Worm (Caenorhabditis elegans) whole organism, L2 larva: ENCODE data around the gene sdz-13.

Experiments
- C34F6.9 ChIP-seq: fragments of 150-350 bp; optimal IDR thresholded peaks from 2 replicates; lab custom pipeline; 2014; ENCODE audit warnings: missing biosample characterization, missing genetic modification characterization
- R02D3.7 ChIP-seq: fragments of 150-350 bp; optimal IDR thresholded peaks from 2 replicates; lab custom pipeline; 2014; ENCODE audit warnings: missing biosample characterization, missing genetic modification characterization
- Y55F3AM.14 ChIP-seq: fragments of 200-800 bp; sonication (Bioruptor generic); optimal IDR thresholded peaks from 2 replicates; lab custom pipeline; 2018; ENCODE audit warnings: mild to moderate bottlenecking, missing genetic modification characterization, missing compliant biosample characterization
- ZK546.5 ChIP-seq: sonication (generic microtip); optimal IDR thresholded peaks from 2 replicates; lab custom pipeline; 2017; ENCODE audit warnings: missing biosample characterization, missing genetic modification characterization
- alr-1 ChIP-seq: fragments of 150-350 bp; optimal IDR thresholded peaks from 2 replicates; lab custom pipeline; 2014; ENCODE audit warnings: missing biosample characterization, missing genetic modification characterization
- aly-2 ChIP-seq: fragments of 150-350 bp; optimal IDR thresholded peaks from 2 replicates; lab custom pipeline; 2014; ENCODE audit warnings: missing biosample characterization, missing genetic modification characterization
- ama-1 ChIP-seq: fragments of 150-350 bp; optimal IDR thresholded peaks from 2 replicates; lab custom pipeline; 2018; ENCODE audit warnings: inconsistent platforms
- ceh-16 ChIP-seq: fragments of 150-350 bp; optimal IDR thresholded peaks from 2 replicates; lab custom pipeline; 2014; ENCODE audit warnings: missing biosample characterization, missing genetic modification characterization
- ceh-82 ChIP-seq: fragments of 150-350 bp; optimal IDR thresholded peaks from 2 replicates; lab custom pipeline; 2014; ENCODE audit warnings: missing biosample characterization, missing genetic modification characterization
- crh-2 ChIP-seq: sonication (generic microtip); optimal IDR thresholded peaks from 2 replicates; lab custom pipeline; 2017; ENCODE audit warnings: missing biosample characterization, missing genetic modification characterization
- dmd-4 ChIP-seq: sonication (generic microtip); optimal IDR thresholded peaks from 2 replicates; lab custom pipeline; 2017; ENCODE audit warnings: missing biosample characterization, missing genetic modification characterization
- egl-27 ChIP-seq: sonication (generic microtip); optimal IDR thresholded peaks from 3 replicates; lab custom pipeline; 2017; ENCODE audit warnings: missing biosample characterization, missing genetic modification reagents, missing genetic modification characterization
- elt-1 ChIP-seq: fragments of 150-350 bp; optimal IDR thresholded peaks from 2 replicates; lab custom pipeline; 2014; ENCODE audit warnings: missing biosample characterization, missing genetic modification characterization
- fos-1 ChIP-seq: fragments of 150-350 bp; optimal IDR thresholded peaks from 2 replicates; lab custom pipeline; 2014; ENCODE audit warnings: missing biosample characterization, missing genetic modification characterization
- gmeb-1 ChIP-seq: fragments of 150-350 bp; optimal IDR thresholded peaks from 2 replicates; lab custom pipeline; 2014; ENCODE audit warnings: missing biosample characterization, missing genetic modification characterization
- lin-39 ChIP-seq: fragments of 150-350 bp; optimal IDR thresholded peaks from 2 replicates; lab custom pipeline; 2014; ENCODE audit warnings: missing biosample characterization, missing genetic modification reagents, missing genetic modification characterization
- lsy-2 ChIP-seq, 2 experiments: fragments of 150-350 bp in 1 of 2; sonication (generic microtip) in 1 of 2; optimal IDR thresholded peaks; 2 replicates each; lab custom pipeline; 2014 to 2017; ENCODE audit warnings: missing biosample characterization in 2 of 2, missing genetic modification characterization in 2 of 2
- mab-5 ChIP-seq: fragments of 150-350 bp; optimal IDR thresholded peaks from 2 replicates; lab custom pipeline; 2014; ENCODE audit warnings: missing biosample characterization, missing genetic modification characterization
- mbf-1 ChIP-seq: sonication (generic microtip); optimal IDR thresholded peaks from 2 replicates; lab custom pipeline; 2017; ENCODE audit warnings: missing biosample characterization, missing genetic modification characterization
- mdl-1 ChIP-seq, 2 experiments: fragments of 150-350 bp in 1 of 2; sonication (generic microtip) in 1 of 2; optimal IDR thresholded peaks; 2 replicates each; lab custom pipeline; 2017; ENCODE audit warnings: missing biosample characterization in 2 of 2, missing genetic modification characterization in 2 of 2
- nhr-10 ChIP-seq: sonication (generic microtip); optimal IDR thresholded peaks from 2 replicates; lab custom pipeline; 2017; ENCODE audit warnings: missing biosample characterization, missing genetic modification characterization
- nhr-11 ChIP-seq: fragments of 150-350 bp; optimal IDR thresholded peaks from 2 replicates; lab custom pipeline; 2014; ENCODE audit warnings: missing biosample characterization, missing genetic modification characterization
- nhr-12 ChIP-seq: fragments of 150-350 bp; optimal IDR thresholded peaks from 2 replicates; lab custom pipeline; 2014; ENCODE audit warnings: missing biosample characterization, missing genetic modification characterization
- nhr-129 ChIP-seq: fragments of 150-350 bp; optimal IDR thresholded peaks from 2 replicates; lab custom pipeline; 2014; ENCODE audit warnings: missing biosample characterization, missing genetic modification characterization
- nhr-21 ChIP-seq: fragments of 150-350 bp; optimal IDR thresholded peaks from 2 replicates; lab custom pipeline; 2014; ENCODE audit warnings: missing biosample characterization, missing genetic modification characterization
- nhr-23 ChIP-seq: fragments of 150-350 bp; optimal IDR thresholded peaks from 2 replicates; lab custom pipeline; 2014; ENCODE audit warnings: missing biosample characterization, missing genetic modification reagents, missing genetic modification characterization
- nhr-237 ChIP-seq: fragments of 150-350 bp; optimal IDR thresholded peaks from 2 replicates; lab custom pipeline; 2014; ENCODE audit warnings: missing biosample characterization, missing genetic modification characterization
- nhr-6 ChIP-seq: fragments of 150-350 bp; optimal IDR thresholded peaks from 2 replicates; lab custom pipeline; 2014; ENCODE audit warnings: missing biosample characterization, missing genetic modification characterization
- sem-4 ChIP-seq: fragments of 150-350 bp; optimal IDR thresholded peaks from 2 replicates; lab custom pipeline; 2014; ENCODE audit warnings: missing biosample characterization, missing genetic modification reagents, missing genetic modification characterization
- skn-1 ChIP-seq: sonication (generic microtip); optimal IDR thresholded peaks from 2 replicates; lab custom pipeline; 2017; ENCODE audit warnings: missing biosample characterization, missing genetic modification characterization
- sma-3 ChIP-seq: sonication (generic microtip); optimal IDR thresholded peaks from 2 replicates; lab custom pipeline; 2016; ENCODE audit warnings: missing genetic modification reagents, missing genetic modification characterization, missing compliant biosample characterization
- sma-9 ChIP-seq, 2 experiments: fragments of 150-350 bp in 1 of 2; sonication (generic microtip) in 1 of 2; optimal IDR thresholded peaks; 2 replicates each; lab custom pipeline; 2014 to 2016; ENCODE audit warnings: missing genetic modification characterization in 2 of 2, mild to moderate bottlenecking in 1 of 2, missing biosample characterization in 1 of 2, missing compliant biosample characterization in 1 of 2, missing genetic modification reagents in 1 of 2, moderate library complexity in 1 of 2
- snpc-4 ChIP-seq: fragments of 150-350 bp; optimal IDR thresholded peaks from 2 replicates; lab custom pipeline; 2014; ENCODE audit warnings: missing biosample characterization, missing genetic modification characterization
- unc-39 ChIP-seq: fragments of 150-350 bp; optimal IDR thresholded peaks from 2 replicates; lab custom pipeline; 2014; ENCODE audit warnings: missing biosample characterization, missing genetic modification characterization
- unc-55 ChIP-seq: fragments of 150-350 bp; sonication (generic microtip); optimal IDR thresholded peaks from 3 replicates; lab custom pipeline; 2014; ENCODE audit warnings: missing biosample characterization, missing genetic modification reagents, missing genetic modification characterization
- unc-62 ChIP-seq: fragments of 150-350 bp; optimal IDR thresholded peaks from 2 replicates; lab custom pipeline; 2014; ENCODE audit warnings: missing biosample characterization, missing genetic modification reagents, missing genetic modification characterization
- zag-1 ChIP-seq: fragments of 150-350 bp; optimal IDR thresholded peaks from 2 replicates; lab custom pipeline; 2014; ENCODE audit warnings: missing biosample characterization, missing genetic modification characterization
- ztf-11 ChIP-seq: sonication (generic microtip); optimal IDR thresholded peaks from 2 replicates; lab custom pipeline; 2017; ENCODE audit warnings: missing biosample characterization, missing genetic modification characterization

The sdz-13 gene

ce11 chrIV:10864031-10864430 lies 15.4 kb downstream of the sdz-13 start, which contains the start of gene nish-1:
TSS of gene nish-1 (plus strand) at chrIV:10864331.
- no peak for TF ChIP-seq nhr-21 (tag; lab: Kevin White, UChicago)
- no peak for TF ChIP-seq Y55F3AM.14 (GFP tag; lab: Kevin White, UChicago)
- TF ChIP-seq nhr-6 (tag; lab: Kevin White, UChicago): no peak
- no peak for TF ChIP-seq nhr-23 (tag; lab: Kevin White, UChicago)
- TF ChIP-seq ZK546.5 (tag; lab: Kevin White, UChicago): no peak
- TF ChIP-seq dmd-4 (tag; lab: Kevin White, UChicago): no peak
- TF ChIP-seq nhr-11 (tag; lab: Kevin White, UChicago): no peak
- TF ChIP-seq ztf-11 (tag; lab: Kevin White, UChicago): no peak
- TF ChIP-seq nhr-237 (tag; lab: Kevin White, UChicago): no peak

DNA sequence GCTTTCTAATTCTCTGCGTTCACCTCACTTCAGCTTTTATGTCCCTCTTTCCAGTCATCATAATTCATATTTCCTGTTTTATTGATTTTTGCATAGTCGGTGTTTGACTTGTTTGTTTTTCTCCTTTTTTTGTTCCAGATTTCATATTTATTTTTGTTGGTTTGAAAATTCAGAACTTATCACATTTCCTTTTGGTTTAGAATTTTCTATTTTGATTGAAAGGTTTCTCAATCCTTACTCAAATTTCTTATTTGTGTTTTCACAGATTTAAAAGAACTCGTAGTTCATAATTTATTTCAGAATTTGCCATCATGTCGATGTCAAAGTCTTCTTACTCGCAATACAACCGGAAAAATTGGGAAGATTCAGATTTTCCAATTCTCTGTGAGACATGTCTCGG lies 18.3 kb downstream of the sdz-13 start, which contains the start of gene rbm-22:
Gene rbm-22 (plus strand): TSS at position 301 of the 400 bp plus-strand sequence.
- TF ChIP-seq sem-4 (tag; lab: Kevin White, UChicago): no peak
- no peak for TF ChIP-seq egl-27 (tag; lab: Kevin White, UChicago)
- no peak for TF ChIP-seq sma-9 (GFP tag; optimal IDR thresholded peaks at IDR 0.05; lab: Kevin White, UChicago)
- TF ChIP-seq sma-9 (tag; optimal IDR thresholded peaks at IDR 0.05; lab: Kevin White, UChicago): no peak
- no peak for TF ChIP-seq Y55F3AM.14 (GFP tag; lab: Kevin White, UChicago)
- TF ChIP-seq nhr-6 (tag; lab: Kevin White, UChicago): no peak
- TF ChIP-seq unc-39 (tag; lab: Kevin White, UChicago): no peak
- TF ChIP-seq mbf-1 (tag; lab: Kevin White, UChicago): no peak
- no peak for TF ChIP-seq nhr-23 (tag; lab: Kevin White, UChicago)
- no peak for TF ChIP-seq nhr-129
- TF ChIP-seq gmeb-1: no peak
- no peak for TF ChIP-seq ceh-82 (tag; lab: Kevin White, UChicago)

- TF ChIP-seq nhr-23 (tag; lab: Kevin White, UChicago): no peak
- TF ChIP-seq fos-1 (tag; lab: Kevin White, UChicago): peak; percentile 88
- no peak for TF ChIP-seq ama-1
- TF ChIP-seq unc-39 (tag; lab: Kevin White, UChicago): no peak
- TF ChIP-seq mab-5 (tag; lab: Kevin White, UChicago): no peak
- TF ChIP-seq gmeb-1: no peak
- TF ChIP-seq nhr-12: no peak
- no peak for TF ChIP-seq sem-4 (tag; lab: Kevin White, UChicago)
- no peak for TF ChIP-seq R02D3.7 (tag; lab: Kevin White, UChicago)
- no peak for TF ChIP-seq aly-2 (tag; lab: Kevin White, UChicago)
- TF ChIP-seq ztf-11 (tag; lab: Kevin White, UChicago): no peak
- no peak for TF ChIP-seq sma-3 (GFP tag; lab: Kevin White, UChicago)
- TF ChIP-seq crh-2 (tag; lab: Kevin White, UChicago): peak; percentile 64
- no peak for TF ChIP-seq elt-1 (tag; lab: Kevin White, UChicago)
- no peak for TF ChIP-seq unc-62 (GFP tag; lab: Kevin White, UChicago)
- TF ChIP-seq C34F6.9: peak; percentile 31
- TF ChIP-seq egl-27 (tag; lab: Kevin White, UChicago): no peak
- no peak for TF ChIP-seq nhr-21 (tag; lab: Kevin White, UChicago)
- no peak for TF ChIP-seq nhr-6 (tag; lab: Kevin White, UChicago)
- TF ChIP-seq sma-9 (GFP tag; optimal IDR thresholded peaks at IDR 0.05; lab: Kevin White, UChicago): no peak
- TF ChIP-seq sma-9 (tag; optimal IDR thresholded peaks at IDR 0.05; lab: Kevin White, UChicago): no peak
- TF ChIP-seq lin-39 (tag; lab: Kevin White, UChicago): no peak
- TF ChIP-seq skn-1 (tag; lab: Kevin White, UChicago): no peak
- no peak for TF ChIP-seq mdl-1 (tag; optimal IDR thresholded peaks at IDR 0.05; lab: Kevin White, UChicago)
- TF ChIP-seq snpc-4 (tag; lab: Kevin White, UChicago): no peak
- TF ChIP-seq mbf-1 (tag; lab: Kevin White, UChicago): no peak
- peak; percentile 47 for TF ChIP-seq unc-55 (GFP tag; lab: Kevin White, UChicago)
- TF ChIP-seq ceh-82 (tag; lab: Kevin White, UChicago): no peak
- no peak for TF ChIP-seq Y55F3AM.14 (GFP tag; lab: Kevin White, UChicago)
- no peak for TF ChIP-seq nhr-237 (tag; lab: Kevin White, UChicago)
- TF ChIP-seq alr-1 (tag; lab: Kevin White, UChicago): no peak
- TF ChIP-seq nhr-129: peak; percentile 63
- no peak for TF ChIP-seq dmd-4 (tag; lab: Kevin White, UChicago)
- TF ChIP-seq nhr-10 (tag; lab: Kevin White, UChicago): no peak
- peak in 1 of 2 experiments; percentile 32 for TF ChIP-seq lsy-2 (tag; optimal IDR thresholded peaks at IDR 0.05; lab: Kevin White, UChicago)
- no peak for TF ChIP-seq zag-1
- no peak for TF ChIP-seq ceh-16 (tag; lab: Kevin White, UChicago)
Observed at ce11 chrIV:10858300-10859016, 21.0 kb downstream of the sdz-13 start, which contains the start of the genes T11G6.2 and hars-1. TSS of gene T11G6.2 (minus strand) at chrIV:10858496. TSS of gene hars-1 (plus strand) at chrIV:10858957.
